Worm (Caenorhabditis elegans) whole organism, late embryonic: ENCODE measurements around the gene C13F10.8.

Experiments
- C38D4.7 ChIP-seq: fragments of 200-800 bp; sonication (Bioruptor generic); optimal IDR thresholded peaks from 2 replicates; lab custom pipeline; 2018; ENCODE audit warnings: mild to moderate bottlenecking, missing genetic modification characterization, moderate library complexity, missing compliant biosample characterization
- ama-1 ChIP-seq: fragments of 150-350 bp; optimal IDR thresholded peaks from 2 replicates; lab custom pipeline; 2014
- ceh-30 ChIP-seq: fragments of 150-350 bp; optimal IDR thresholded peaks from 2 replicates; lab custom pipeline; 2014; ENCODE audit warnings: missing biosample characterization, missing genetic modification characterization
- ceh-9 ChIP-seq: sonication (generic microtip); optimal IDR thresholded peaks from 2 replicates; lab custom pipeline; 2016; ENCODE audit warnings: mild to moderate bottlenecking, missing genetic modification characterization, inconsistent platforms, missing compliant biosample characterization
- dmd-4 ChIP-seq: sonication (generic microtip); optimal IDR thresholded peaks from 2 replicates; lab custom pipeline; 2016; ENCODE audit warnings: borderline replicate concordance, missing genetic modification characterization, missing compliant biosample characterization
- dve-1 ChIP-seq: sonication (generic microtip); optimal IDR thresholded peaks from 2 replicates; lab custom pipeline; 2017; ENCODE audit warnings: antibody characterized with exemption, mild to moderate bottlenecking, missing genetic modification characterization, missing compliant biosample characterization
- elt-2 ChIP-seq: sonication (generic microtip); optimal IDR thresholded peaks from 2 replicates; lab custom pipeline; 2016; ENCODE audit warnings: missing genetic modification reagents, missing genetic modification characterization, missing compliant biosample characterization
- ets-4 ChIP-seq: sonication (generic microtip); optimal IDR thresholded peaks from 2 replicates; lab custom pipeline; 2016; ENCODE audit warnings: missing genetic modification characterization, missing compliant biosample characterization
- pha-4 ChIP-seq: fragments of 150-350 bp; optimal IDR thresholded peaks from 2 replicates; lab custom pipeline; 2018; ENCODE audit warnings: missing biosample characterization, missing genetic modification reagents, missing genetic modification characterization
- pqm-1 ChIP-seq: sonication (generic microtip); optimal IDR thresholded peaks from 2 replicates; lab custom pipeline; 2016; ENCODE audit warnings: missing genetic modification characterization, missing compliant biosample characterization
- pros-1 ChIP-seq: fragments of 150-350 bp; optimal IDR thresholded peaks from 2 replicates; lab custom pipeline; 2014; ENCODE audit warnings: missing biosample characterization, missing genetic modification reagents, missing genetic modification characterization
- sdc-2 ChIP-seq: sonication (generic microtip); optimal IDR thresholded peaks from 2 replicates; lab custom pipeline; 2016; ENCODE audit warnings: missing genotype, missing genetic modification characterization, missing compliant biosample characterization
- unc-86 ChIP-seq: sonication (generic microtip); optimal IDR thresholded peaks from 2 replicates; lab custom pipeline; 2016; ENCODE audit warnings: missing genetic modification characterization, missing compliant biosample characterization

ce11 chrV:7199077-7199476, 21.7 kb downstream of the C13F10.8 start:
- TF ChIP-seq unc-86 (tag; lab: Kevin White, UChicago), result no peak
- no peak for TF ChIP-seq pha-4 (tag; lab: Kevin White, UChicago)
- TF ChIP-seq pros-1 (tag; lab: Kevin White, UChicago), result no peak
- no peak for TF ChIP-seq ceh-9
- TF ChIP-seq ama-1, result no peak
- no peak for TF ChIP-seq dve-1
- TF ChIP-seq dmd-4 (tag; lab: Kevin White, UChicago), result no peak
- no peak for TF ChIP-seq C38D4.7
- no peak for TF ChIP-seq pqm-1 (tag; lab: Kevin White, UChicago)
- no peak for TF ChIP-seq ceh-30
- no peak for TF ChIP-seq ets-4 (tag; lab: Kevin White, UChicago)
- no peak for TF ChIP-seq sdc-2 (tag; lab: Kevin White, UChicago)
- no peak for TF ChIP-seq elt-2 (tag; lab: Kevin White, UChicago)
